Worm (Caenorhabditis elegans) whole organism, late embryonic: ENCODE results near the gene Y38H6C.16.
"Not testable (repeated sequence)": the region's sequence is repeated elsewhere in the genome, so short reads cannot be mapped to it uniquely, and the experiment has no call there.

Experiments
- C08G9.2 ChIP-seq: sonication (generic microtip); optimal IDR thresholded peaks from 2 replicates; lab custom pipeline; 2016; ENCODE audit warnings: mild to moderate bottlenecking, missing genetic modification characterization, moderate library complexity, missing compliant biosample characterization
- C38D4.7 ChIP-seq: fragments of 200-800 bp; sonication (Bioruptor generic); optimal IDR thresholded peaks from 2 replicates; lab custom pipeline; 2018; ENCODE audit warnings: mild to moderate bottlenecking, missing genetic modification characterization, moderate library complexity, missing compliant biosample characterization
- K02D7.2 ChIP-seq: sonication (generic microtip); optimal IDR thresholded peaks from 2 replicates; lab custom pipeline; 2017; ENCODE audit warnings: mild to moderate bottlenecking, missing genetic modification characterization, missing compliant biosample characterization
- Y22D7AL.16 ChIP-seq: sonication (generic microtip); optimal IDR thresholded peaks from 2 replicates; lab custom pipeline; 2016; ENCODE audit warnings: missing genetic modification characterization, missing compliant biosample characterization
- ahr-1 ChIP-seq: sonication (generic microtip); optimal IDR thresholded peaks from 2 replicates; lab custom pipeline; 2016; ENCODE audit warnings: missing genetic modification characterization, missing compliant biosample characterization
- ceh-19 ChIP-seq: fragments of 200-800 bp; sonication (Bioruptor generic); optimal IDR thresholded peaks from 2 replicates; lab custom pipeline; 2018; ENCODE audit warnings: mild to moderate bottlenecking, missing genetic modification characterization, missing compliant biosample characterization
- ceh-22 ChIP-seq: sonication (generic microtip); optimal IDR thresholded peaks from 2 replicates; lab custom pipeline; 2017; ENCODE audit warnings: missing biosample characterization, missing genetic modification characterization
- ceh-24 ChIP-seq: sonication (generic microtip); optimal IDR thresholded peaks from 2 replicates; lab custom pipeline; 2016; ENCODE audit warnings: mild to moderate bottlenecking, missing genetic modification characterization, missing compliant biosample characterization
- ceh-34 ChIP-seq: sonication (generic microtip); optimal IDR thresholded peaks from 2 replicates; lab custom pipeline; 2016; ENCODE audit warnings: mild to moderate bottlenecking, missing genetic modification characterization, missing compliant biosample characterization
- ceh-45 ChIP-seq: fragments of 200-800 bp; sonication (Bioruptor generic); IDR thresholded peaks from 2 replicates; pipeline ENCODE4 v1.3.6; 2022; ENCODE audit warnings: missing genetic modification reagents, missing genetic modification characterization, missing compliant biosample characterization
- ceh-48 ChIP-seq: sonication (generic microtip); optimal IDR thresholded peaks from 2 replicates; lab custom pipeline; 2016; ENCODE audit warnings: missing genetic modification characterization, inconsistent platforms, missing compliant biosample characterization
- ceh-9 ChIP-seq: sonication (generic microtip); optimal IDR thresholded peaks from 2 replicates; lab custom pipeline; 2016; ENCODE audit warnings: mild to moderate bottlenecking, missing genetic modification characterization, inconsistent platforms, missing compliant biosample characterization
- che-1 ChIP-seq: sonication (generic microtip); optimal IDR thresholded peaks from 2 replicates; lab custom pipeline; 2016; ENCODE audit warnings: mild to moderate bottlenecking, missing genetic modification characterization, missing compliant biosample characterization
- dve-1 ChIP-seq: sonication (generic microtip); optimal IDR thresholded peaks from 2 replicates; lab custom pipeline; 2017; ENCODE audit warnings: antibody characterized with exemption, mild to moderate bottlenecking, missing genetic modification characterization, missing compliant biosample characterization
- elt-2 ChIP-seq: sonication (generic microtip); optimal IDR thresholded peaks from 2 replicates; lab custom pipeline; 2016; ENCODE audit warnings: missing genetic modification reagents, missing genetic modification characterization, missing compliant biosample characterization
- eyg-1 ChIP-seq: sonication (generic microtip); optimal IDR thresholded peaks from 2 replicates; lab custom pipeline; 2016; ENCODE audit warnings: missing genotype, missing genetic modification characterization, missing compliant biosample characterization
- fax-1 ChIP-seq: sonication (generic microtip); optimal IDR thresholded peaks from 2 replicates; lab custom pipeline; 2016; ENCODE audit warnings: missing genotype, missing genetic modification characterization, missing compliant biosample characterization
- fkh-6 ChIP-seq: sonication (generic microtip); optimal IDR thresholded peaks from 2 replicates; lab custom pipeline; 2016; ENCODE audit warnings: missing genetic modification characterization, missing compliant biosample characterization
- gmeb-2 ChIP-seq: sonication (generic microtip); optimal IDR thresholded peaks from 2 replicates; lab custom pipeline; 2016; ENCODE audit warnings: missing genetic modification characterization, inconsistent platforms, missing compliant biosample characterization
- hlh-30 ChIP-seq: sonication (generic microtip); optimal IDR thresholded peaks from 2 replicates; lab custom pipeline; 2017; ENCODE audit warnings: antibody characterized with exemption, missing genetic modification characterization, missing compliant biosample characterization; ENCODE audit not compliant: insufficient read depth
- hlh-6 ChIP-seq: sonication (generic microtip); optimal IDR thresholded peaks from 2 replicates; lab custom pipeline; 2016; ENCODE audit warnings: missing genotype, missing genetic modification characterization, missing compliant biosample characterization
- hlh-8 ChIP-seq: sonication (generic microtip); optimal IDR thresholded peaks from 2 replicates; lab custom pipeline; 2016; ENCODE audit warnings: missing genotype, missing genetic modification characterization, missing compliant biosample characterization
- nfya-1 ChIP-seq: sonication (generic microtip); optimal IDR thresholded peaks from 2 replicates; lab custom pipeline; 2017; ENCODE audit warnings: missing genetic modification characterization, mild to moderate bottlenecking, missing compliant biosample characterization, antibody characterized with exemption, moderate library complexity
- nhr-232 ChIP-seq: sonication (generic microtip); optimal IDR thresholded peaks from 2 replicates; lab custom pipeline; 2016; ENCODE audit warnings: missing genetic modification characterization, missing compliant biosample characterization
- pag-3 ChIP-seq: sonication (generic microtip); optimal IDR thresholded peaks from 2 replicates; lab custom pipeline; 2016; ENCODE audit warnings: missing compliant biosample characterization, missing genetic modification characterization, borderline replicate concordance
- pat-9 ChIP-seq: fragments of 200-800 bp; sonication (Bioruptor generic); optimal IDR thresholded peaks from 2 replicates; lab custom pipeline; 2018; ENCODE audit warnings: mild to moderate bottlenecking, missing genetic modification characterization, moderate library complexity, missing compliant biosample characterization
- pax-1 ChIP-seq: fragments of 150-350 bp; optimal IDR thresholded peaks from 2 replicates; lab custom pipeline; 2014; ENCODE audit warnings: missing biosample characterization, missing genetic modification characterization
- pha-2 ChIP-seq: sonication (generic microtip); optimal IDR thresholded peaks from 2 replicates; lab custom pipeline; 2017; ENCODE audit warnings: mild to moderate bottlenecking, missing genetic modification characterization, missing compliant biosample characterization
- pha-4 ChIP-seq: fragments of 150-350 bp; optimal IDR thresholded peaks from 2 replicates; lab custom pipeline; 2018; ENCODE audit warnings: missing biosample characterization, missing genetic modification reagents, missing genetic modification characterization
- pros-1 ChIP-seq: fragments of 150-350 bp; optimal IDR thresholded peaks from 2 replicates; lab custom pipeline; 2014; ENCODE audit warnings: missing biosample characterization, missing genetic modification reagents, missing genetic modification characterization
- ref-2 ChIP-seq: sonication (generic microtip); optimal IDR thresholded peaks from 2 replicates; lab custom pipeline; 2016; ENCODE audit warnings: missing genetic modification characterization, missing compliant biosample characterization
- rnt-1 ChIP-seq: sonication (generic microtip); optimal IDR thresholded peaks from 2 replicates; lab custom pipeline; 2016; ENCODE audit warnings: missing genetic modification characterization, missing compliant biosample characterization
- syd-9 ChIP-seq: sonication (generic microtip); optimal IDR thresholded peaks from 2 replicates; lab custom pipeline; 2016; ENCODE audit warnings: mild to moderate bottlenecking, missing genetic modification characterization, moderate library complexity, missing compliant biosample characterization
- tbx-2 ChIP-seq: sonication (generic microtip); optimal IDR thresholded peaks from 2 replicates; lab custom pipeline; 2016; ENCODE audit warnings: missing genetic modification characterization, missing compliant biosample characterization
- ttx-3 ChIP-seq: sonication (generic microtip); optimal IDR thresholded peaks from 2 replicates; lab custom pipeline; 2016; ENCODE audit warnings: missing genetic modification reagents, missing genetic modification characterization, missing compliant biosample characterization
- unc-3 ChIP-seq, 2 experiments: fragments of 200-800 bp in 1 of 2; sonication (Bioruptor generic) in 1 of 2; sonication (generic microtip) in 1 of 2; conservative IDR thresholded peaks in 1 of 2; optimal IDR thresholded peaks in 1 of 2; 2 replicates each; pipeline versions ENCODE4 v1.3.6 to Lab custom; 2016 to 2022; ENCODE audit warnings: missing compliant biosample characterization in 2 of 2, missing genetic modification characterization in 2 of 2, missing genetic modification reagents in 1 of 2
- unc-86 ChIP-seq: sonication (generic microtip); optimal IDR thresholded peaks from 2 replicates; lab custom pipeline; 2016; ENCODE audit warnings: missing genetic modification characterization, missing compliant biosample characterization
- ztf-16 ChIP-seq: sonication (generic microtip); optimal IDR thresholded peaks from 2 replicates; lab custom pipeline; 2017; ENCODE audit warnings: missing genetic modification characterization, missing compliant biosample characterization

Gene Y38H6C.16

ce11 chrV:20564054-20564453 lies 24.9 kb upstream of the Y38H6C.16 start, which contains the start of gene F26F2.13:
TSS of gene F26F2.13 (plus strand) at chrV:20564354.
- TF ChIP-seq hlh-6, pax-1, rnt-1 (tag; lab: Kevin White, UChicago): not testable (repeated sequence)

- TF ChIP-seq pag-3 (tag; lab: Kevin White, UChicago) (no peak), ref-2 (tag; lab: Kevin White, UChicago) (no peak), ahr-1 (tag; lab: Kevin White, UChicago) (no peak), elt-2 (tag; lab: Kevin White, UChicago) (no peak), ceh-22 (tag; lab: Kevin White, UChicago) (no peak), unc-3 (GFP tag; conservative IDR thresholded peaks at IDR 0.05; lab: Robert Waterston, UW) (no peak), unc-3 (tag; optimal IDR thresholded peaks at IDR 0.05; lab: Kevin White, UChicago) (no peak), hlh-30 (no peak), syd-9 (tag; lab: Kevin White, UChicago) (no peak), ceh-48 (tag; lab: Kevin White, UChicago) (no peak), nhr-232 (no peak), nfya-1 (tag; lab: Kevin White, UChicago) (no peak), C38D4.7 (GFP tag; lab: Kevin White, UChicago) (no peak), ceh-34 (no peak), pha-2 (tag; lab: Kevin White, UChicago) (no peak)
Observed at ce11 chrV:20561795-20562194, 22.6 kb upstream of the Y38H6C.16 start, which contains the start of gene F26F2.1. TSS of gene F26F2.1 (minus strand) at chrV:20561895.

ce11 chrV:20558270-20558669 lies 19.1 kb upstream of the Y38H6C.16 start, which contains the start of gene abf-4:
TSS of gene abf-4 (minus strand) at chrV:20558370.
- TF ChIP-seq hlh-30: no peak
- TF ChIP-seq pha-4 (tag; lab: Kevin White, UChicago): no peak
- no peak for TF ChIP-seq gmeb-2 (tag; lab: Kevin White, UChicago)
- no peak for TF ChIP-seq K02D7.2
- TF ChIP-seq hlh-8 (tag; lab: Kevin White, UChicago): no peak
- TF ChIP-seq C38D4.7 (GFP tag; lab: Kevin White, UChicago): no peak
- no peak for TF ChIP-seq ceh-45
- TF ChIP-seq ahr-1 (tag; lab: Kevin White, UChicago): no peak
- no peak for TF ChIP-seq ceh-24 (tag; lab: Kevin White, UChicago)
- TF ChIP-seq dve-1 (tag; lab: Kevin White, UChicago): no peak
- TF ChIP-seq pha-2 (tag; lab: Kevin White, UChicago): no peak
- no peak for TF ChIP-seq pag-3 (tag; lab: Kevin White, UChicago)
- no peak for TF ChIP-seq eyg-1
- TF ChIP-seq hlh-6 (tag; lab: Kevin White, UChicago): no peak

- TF ChIP-seq unc-86 (no peak), ztf-16 (no peak), ceh-34 (no peak), Y22D7AL.16 (tag; lab: Kevin White, UChicago) (no peak), pros-1 (tag; lab: Kevin White, UChicago) (no peak), ceh-48 (tag; lab: Kevin White, UChicago) (no peak), eyg-1 (no peak), tbx-2 (tag; lab: Kevin White, UChicago) (no peak), nfya-1 (tag; lab: Kevin White, UChicago) (no peak), ceh-19 (GFP tag; lab: Kevin White, UChicago) (no peak), syd-9 (tag; lab: Kevin White, UChicago) (no peak), C08G9.2 (tag; lab: Kevin White, UChicago) (no peak)
Observed at ce11 chrV:20556260-20556659, 17.1 kb upstream of the Y38H6C.16 start, which contains the start of gene Y38H6C.23. TSS of gene Y38H6C.23 (minus strand) at chrV:20556360.

- no peak for TF ChIP-seq ceh-9 (tag; lab: Kevin White, UChicago)
- TF ChIP-seq eyg-1: no peak
- no peak for TF ChIP-seq nhr-232
- TF ChIP-seq ttx-3 (tag; lab: Kevin White, UChicago): no peak
- TF ChIP-seq pha-4 (tag; lab: Kevin White, UChicago): no peak
- TF ChIP-seq dve-1 (tag; lab: Kevin White, UChicago): no peak
- no peak for TF ChIP-seq che-1 (tag; lab: Kevin White, UChicago)
- no peak for TF ChIP-seq pat-9
- no peak for TF ChIP-seq fax-1 (tag; lab: Kevin White, UChicago)
- TF ChIP-seq fkh-6 (tag; lab: Kevin White, UChicago): no peak
Observed at ce11 chrV:20555120-20555519, 16.0 kb upstream of the Y38H6C.16 start, which contains the start of gene Y38H6C.21. TSS of gene Y38H6C.21 (minus strand) at chrV:20555267.
